Worm (Caenorhabditis elegans) whole organism, L4 larva: ENCODE measurements around the gene Y47D3A.31.

Source experiments
- D1046.2 ChIP-seq: fragments of 200-800 bp; sonication (Bioruptor generic); IDR thresholded peaks from 2 replicates; pipeline ENCODE4 v1.3.6; 2022; ENCODE audit warnings: missing genetic modification characterization, missing compliant biosample characterization
- F10B5.3 ChIP-seq: sonication (generic microtip); optimal IDR thresholded peaks from 2 replicates; lab custom pipeline; 2016; ENCODE audit warnings: mild to moderate bottlenecking, missing genetic modification characterization, missing compliant biosample characterization
- F26F4.8 ChIP-seq: fragments of 200-800 bp; sonication (Bioruptor generic); conservative IDR thresholded peaks from 2 replicates; pipeline ENCODE4 v1.3.6; 2022; ENCODE audit warnings: missing genetic modification characterization, missing compliant biosample characterization
- F37D6.2 ChIP-seq: sonication (generic microtip); optimal IDR thresholded peaks from 2 replicates; lab custom pipeline; 2016; ENCODE audit warnings: mild to moderate bottlenecking, missing genetic modification characterization, missing compliant biosample characterization
- F49E8.2 ChIP-seq: sonication (generic microtip); optimal IDR thresholded peaks from 2 replicates; lab custom pipeline; 2016; ENCODE audit warnings: missing compliant biosample characterization, mild to moderate bottlenecking, missing genetic modification characterization, borderline replicate concordance
- T20F7.1 ChIP-seq: fragments of 200-800 bp; sonication (Bioruptor generic); optimal IDR thresholded peaks from 2 replicates; lab custom pipeline; 2018; ENCODE audit warnings: mild to moderate bottlenecking, missing genetic modification characterization, missing compliant biosample characterization
- Y48G9A.11 ChIP-seq: fragments of 200-800 bp; sonication (Bioruptor generic); IDR thresholded peaks from 2 replicates; pipeline ENCODE4 v1.3.6; 2022; ENCODE audit warnings: missing genetic modification reagents, missing genetic modification characterization, missing compliant biosample characterization
- Y5F2A.4 ChIP-seq: fragments of 200-800 bp; sonication (Bioruptor generic); optimal IDR thresholded peaks from 2 replicates; lab custom pipeline; 2018; ENCODE audit warnings: mild to moderate bottlenecking, missing genetic modification characterization, missing compliant biosample characterization
- aha-1 ChIP-seq: fragments of 150-350 bp; peaks from one replicate; lab custom pipeline; 2014; ENCODE audit warnings: missing biosample characterization, missing genetic modification characterization
- attf-4 ChIP-seq: sonication (generic microtip); optimal IDR thresholded peaks from 3 replicates; lab custom pipeline; 2017; ENCODE audit warnings: missing biosample characterization, missing genetic modification characterization
- ceh-28 ChIP-seq: fragments of 150-350 bp; optimal IDR thresholded peaks from 2 replicates; lab custom pipeline; 2014; ENCODE audit warnings: missing biosample characterization, missing genetic modification reagents, missing genetic modification characterization
- ceh-44 ChIP-seq: fragments of 200-800 bp; sonication (Bioruptor generic); IDR thresholded peaks from 2 replicates; pipeline ENCODE4 v1.3.6; 2022; ENCODE audit warnings: missing genetic modification reagents, missing genetic modification characterization, missing compliant biosample characterization
- ceh-82 ChIP-seq: sonication (generic microtip); optimal IDR thresholded peaks from 2 replicates; lab custom pipeline; 2017; ENCODE audit warnings: missing biosample characterization, missing genetic modification characterization
- ctbp-1 ChIP-seq: fragments of 200-800 bp; sonication (Bioruptor generic); IDR thresholded peaks from 2 replicates; pipeline ENCODE4 v1.3.6; 2022; ENCODE audit warnings: missing genetic modification reagents, missing genetic modification characterization, missing compliant biosample characterization
- daf-12 ChIP-seq: fragments of 150-350 bp; optimal IDR thresholded peaks from 2 replicates; lab custom pipeline; 2014; ENCODE audit warnings: missing biosample characterization, missing genetic modification reagents, missing genetic modification characterization
- dmd-6 ChIP-seq: fragments of 200-800 bp; sonication (Bioruptor generic); IDR thresholded peaks from 2 replicates; pipeline ENCODE4 v1.3.6; 2022; ENCODE audit warnings: missing genetic modification reagents, missing genetic modification characterization, missing compliant biosample characterization
- dmd-8 ChIP-seq: fragments of 200-800 bp; sonication (Bioruptor generic); IDR thresholded peaks from 2 replicates; pipeline ENCODE4 v1.3.6; 2022; ENCODE audit warnings: missing genetic modification characterization, missing compliant biosample characterization
- duxl-1 ChIP-seq: sonication (generic microtip); optimal IDR thresholded peaks from 2 replicates; lab custom pipeline; 2016; ENCODE audit warnings: mild to moderate bottlenecking, missing genetic modification characterization, moderate library complexity, missing compliant biosample characterization; ENCODE audit not compliant: poor library complexity
- dve-1 ChIP-seq: sonication (generic microtip); optimal IDR thresholded peaks from 2 replicates; lab custom pipeline; 2017; ENCODE audit warnings: antibody characterized with exemption, mild to moderate bottlenecking, missing genetic modification characterization, missing compliant biosample characterization; ENCODE audit not compliant: insufficient read depth
- gei-8 ChIP-seq: fragments of 200-800 bp; sonication (Bioruptor generic); optimal IDR thresholded peaks from 2 replicates; lab custom pipeline; 2018; ENCODE audit warnings: mild to moderate bottlenecking, missing genetic modification characterization, missing compliant biosample characterization
- hif-1 ChIP-seq, 2 experiments: sonication (generic microtip); optimal IDR thresholded peaks; 2 replicates each; lab custom pipeline; 2016 to 2017; ENCODE audit warnings: missing compliant biosample characterization in 2 of 2, missing genetic modification characterization in 2 of 2, missing genetic modification reagents in 2 of 2, missing genotype in 2 of 2, mild to moderate bottlenecking in 1 of 2
- hlh-30 ChIP-seq: sonication (generic microtip); optimal IDR thresholded peaks from 2 replicates; lab custom pipeline; 2017; ENCODE audit warnings: antibody characterized with exemption, mild to moderate bottlenecking, missing genetic modification characterization, missing compliant biosample characterization; ENCODE audit not compliant: insufficient read depth
- hmg-1.1 ChIP-seq: fragments of 200-800 bp; sonication (Bioruptor generic); IDR thresholded peaks from 2 replicates; pipeline ENCODE4 v1.3.6; 2022; ENCODE audit warnings: missing genetic modification reagents, missing genetic modification characterization, missing compliant biosample characterization
- lim-7 ChIP-seq: fragments of 200-800 bp; sonication (Bioruptor generic); IDR thresholded peaks from 2 replicates; pipeline ENCODE4 v1.3.6; 2022; ENCODE audit warnings: missing genetic modification characterization, missing compliant biosample characterization
- lin-13 ChIP-seq: fragments of 150-350 bp; optimal IDR thresholded peaks from 2 replicates; lab custom pipeline; 2014; ENCODE audit warnings: missing biosample characterization, missing genetic modification reagents, missing genetic modification characterization
- lin-29 ChIP-seq: fragments of 200-800 bp; sonication (Bioruptor generic); IDR thresholded peaks from 2 replicates; pipeline ENCODE4 v1.3.6; 2022; ENCODE audit warnings: missing genetic modification reagents, missing genetic modification characterization, missing compliant biosample characterization
- madf-9 ChIP-seq: fragments of 200-800 bp; sonication (Bioruptor generic); conservative IDR thresholded peaks from 2 replicates; pipeline ENCODE4 v1.3.6; 2022; ENCODE audit warnings: missing genetic modification reagents, missing genetic modification characterization, missing compliant biosample characterization
- mdl-1 ChIP-seq, 2 experiments: fragments of 150-350 bp in 1 of 2; sonication (generic microtip) in 1 of 2; optimal IDR thresholded peaks; 2 replicates each; lab custom pipeline; 2014 to 2017; ENCODE audit warnings: missing biosample characterization in 2 of 2, missing genetic modification characterization in 2 of 2
- mdt-29 ChIP-seq: fragments of 200-800 bp; sonication (Bioruptor generic); IDR thresholded peaks from 2 replicates; pipeline ENCODE4 v1.3.6; 2022; ENCODE audit warnings: missing genetic modification reagents, missing genetic modification characterization, missing compliant biosample characterization
- mes-2 ChIP-seq: sonication (generic microtip); optimal IDR thresholded peaks from 2 replicates; lab custom pipeline; 2016; ENCODE audit warnings: missing genotype, mild to moderate bottlenecking, missing genetic modification characterization, missing compliant biosample characterization; ENCODE audit not compliant: poor library complexity, severe bottlenecking
- mxl-2 ChIP-seq: fragments of 200-800 bp; sonication (Bioruptor generic); conservative IDR thresholded peaks from 2 replicates; pipeline ENCODE4 v1.3.6; 2022; ENCODE audit warnings: missing genetic modification reagents, missing genetic modification characterization, missing compliant biosample characterization
- mxl-3 ChIP-seq: fragments of 200-800 bp; sonication (Bioruptor generic); optimal IDR thresholded peaks from 2 replicates; lab custom pipeline; 2018; ENCODE audit warnings: mild to moderate bottlenecking, missing genetic modification characterization, missing compliant biosample characterization
- nhr-102 ChIP-seq: sonication (generic microtip); optimal IDR thresholded peaks from 2 replicates; lab custom pipeline; 2016; ENCODE audit warnings: mild to moderate bottlenecking, missing genetic modification characterization, moderate library complexity, missing compliant biosample characterization
- nhr-25 ChIP-seq: sonication (generic microtip); optimal IDR thresholded peaks from 2 replicates; lab custom pipeline; 2017; ENCODE audit warnings: missing genetic modification characterization, mild to moderate bottlenecking, missing compliant biosample characterization, antibody characterized with exemption, moderate library complexity, borderline replicate concordance; ENCODE audit not compliant: insufficient read depth
- nhr-41 ChIP-seq: fragments of 200-800 bp; sonication (Bioruptor generic); IDR thresholded peaks from 2 replicates; pipeline ENCODE4 v1.3.6; 2022; ENCODE audit warnings: missing genetic modification reagents, missing genetic modification characterization, missing compliant biosample characterization
- nhr-42 ChIP-seq: fragments of 200-800 bp; sonication (Bioruptor generic); IDR thresholded peaks from 2 replicates; pipeline ENCODE4 v1.3.6; 2022; ENCODE audit warnings: missing genetic modification characterization, missing compliant biosample characterization
- nhr-48 ChIP-seq: sonication (generic microtip); optimal IDR thresholded peaks from 2 replicates; lab custom pipeline; 2016; ENCODE audit warnings: mild to moderate bottlenecking, missing genetic modification characterization, missing compliant biosample characterization
- nhr-6 ChIP-seq: fragments of 150-350 bp; optimal IDR thresholded peaks from 2 replicates; lab custom pipeline; 2014; ENCODE audit warnings: missing biosample characterization, missing genetic modification characterization
- rbr-2 ChIP-seq: sonication (generic microtip); optimal IDR thresholded peaks from 2 replicates; lab custom pipeline; 2016; ENCODE audit warnings: missing genotype, missing genetic modification characterization, missing compliant biosample characterization
- sdz-12 ChIP-seq: fragments of 200-800 bp; sonication (Bioruptor generic); optimal IDR thresholded peaks from 2 replicates; lab custom pipeline; 2018; ENCODE audit warnings: mild to moderate bottlenecking, missing genetic modification characterization, missing compliant biosample characterization
- snpc-1.2 ChIP-seq: fragments of 200-800 bp; sonication (Bioruptor generic); IDR thresholded peaks from 2 replicates; pipeline ENCODE4 v1.3.6; 2022; ENCODE audit warnings: missing genetic modification reagents, missing genetic modification characterization, missing compliant biosample characterization
- snpc-4 ChIP-seq: fragments of 150-350 bp; optimal IDR thresholded peaks from 2 replicates; lab custom pipeline; 2014; ENCODE audit warnings: missing biosample characterization, missing genetic modification characterization
- spr-1 ChIP-seq: sonication (generic microtip); optimal IDR thresholded peaks from 2 replicates; lab custom pipeline; 2016; ENCODE audit warnings: mild to moderate bottlenecking, missing genetic modification characterization, missing compliant biosample characterization
- unc-130 ChIP-seq: sonication (generic microtip); optimal IDR thresholded peaks from 2 replicates; lab custom pipeline; 2016; ENCODE audit warnings: missing genetic modification reagents, missing genetic modification characterization, missing compliant biosample characterization
- vab-7 ChIP-seq: fragments of 200-800 bp; sonication (Bioruptor generic); IDR thresholded peaks from 2 replicates; pipeline ENCODE4 v1.3.6; 2022; ENCODE audit warnings: missing genetic modification reagents, missing genetic modification characterization, missing compliant biosample characterization
- zfp-3 ChIP-seq: fragments of 200-800 bp; sonication (Bioruptor generic); conservative IDR thresholded peaks from 2 replicates; pipeline ENCODE4 v1.3.6; 2022; ENCODE audit warnings: missing genetic modification reagents, missing genetic modification characterization, missing compliant biosample characterization
- zip-2 ChIP-seq: fragments of 150-350 bp; optimal IDR thresholded peaks from 2 replicates; lab custom pipeline; 2014; ENCODE audit warnings: missing biosample characterization, missing genetic modification characterization
- ztf-11 ChIP-seq: fragments of 150-350 bp; optimal IDR thresholded peaks from 2 replicates; lab custom pipeline; 2014; ENCODE audit warnings: missing biosample characterization, missing genetic modification characterization

The Y47D3A.31 gene

ce11 chrIII:11157099-11157498 lies at the start of gene Y47D3A.31:
Gene Y47D3A.31 (minus strand): TSS chrIII:11157199.
- TF ChIP-seq zip-2, result no peak
- TF ChIP-seq dmd-6 (GFP tag; lab: Robert Waterston, UW), result no peak
- no peak for TF ChIP-seq mxl-3 (GFP tag; lab: Kevin White, UChicago)
- TF ChIP-seq lim-7 (GFP tag; lab: Robert Waterston, UW), result no peak
- TF ChIP-seq hmg-1.1 (GFP tag; lab: Robert Waterston, UW), result no peak
- TF ChIP-seq lin-13, result no peak
- TF ChIP-seq D1046.2 (GFP tag; lab: Robert Waterston, UW), result no peak
- TF ChIP-seq dve-1 (tag; lab: Kevin White, UChicago), result no peak
- no peak for TF ChIP-seq ceh-28 (tag; lab: Kevin White, UChicago)
- no peak for TF ChIP-seq nhr-42 (GFP tag; lab: Robert Waterston, UW)
- no peak for TF ChIP-seq lin-29 (GFP tag; lab: Robert Waterston, UW)
- no peak for TF ChIP-seq hlh-30 (tag; lab: Kevin White, UChicago)
- no peak for TF ChIP-seq attf-4 (tag; lab: Kevin White, UChicago)
- TF ChIP-seq vab-7 (GFP tag; lab: Robert Waterston, UW), result no peak
- no peak for TF ChIP-seq Y48G9A.11 (GFP tag; lab: Robert Waterston, UW)

ce11 chrIII:11202992-11203391 lies 46.0 kb upstream of the Y47D3A.31 start:
- TF ChIP-seq nhr-6 (tag; lab: Kevin White, UChicago), result no peak
- TF ChIP-seq F10B5.3, result no peak
- TF ChIP-seq dmd-8 (GFP tag; lab: Robert Waterston, UW), result no peak
- no peak for TF ChIP-seq snpc-1.2 (GFP tag; lab: Robert Waterston, UW)
- no peak for TF ChIP-seq madf-9 (GFP tag; lab: Robert Waterston, UW)
- TF ChIP-seq snpc-4 (tag; lab: Kevin White, UChicago), result no peak
- TF ChIP-seq hif-1 (tag; optimal IDR thresholded peaks at IDR 0.05; lab: Kevin White, UChicago), result peak in 1 of 2 experiments; percentile 34
- no peak for TF ChIP-seq zfp-3 (GFP tag; lab: Robert Waterston, UW)
- TF ChIP-seq spr-1 (tag; lab: Kevin White, UChicago), result no peak
- no peak for TF ChIP-seq ceh-44
- no peak for TF ChIP-seq lin-29 (GFP tag; lab: Robert Waterston, UW)
- no peak for TF ChIP-seq duxl-1 (tag; lab: Kevin White, UChicago)
- no peak for TF ChIP-seq nhr-42 (GFP tag; lab: Robert Waterston, UW)
- no peak for TF ChIP-seq sdz-12 (GFP tag; lab: Kevin White, UChicago)
- peak; percentile 11 for TF ChIP-seq mes-2 (tag; lab: Kevin White, UChicago)
- no peak for TF ChIP-seq nhr-25 (tag; lab: Kevin White, UChicago)
- peak; percentile 97 for TF ChIP-seq aha-1 (tag; lab: Kevin White, UChicago)
- peak; percentile 36 for TF ChIP-seq mxl-3 (GFP tag; lab: Kevin White, UChicago)
- peak; percentile 76 for TF ChIP-seq ctbp-1 (GFP tag; lab: Robert Waterston, UW)
- TF ChIP-seq gei-8 (GFP tag; lab: Kevin White, UChicago), result no peak
- TF ChIP-seq mdt-29 (GFP tag; lab: Robert Waterston, UW), result no peak
- 0 out of 2 replicates have a peak, but pooled peaks have one; percentile 39 for TF ChIP-seq lim-7 (GFP tag; lab: Robert Waterston, UW)
- no peak for TF ChIP-seq mxl-2 (GFP tag; lab: Robert Waterston, UW)
- TF ChIP-seq zip-2, result no peak
- TF ChIP-seq F49E8.2 (tag; lab: Kevin White, UChicago), result no peak
- TF ChIP-seq mdl-1 (tag; optimal IDR thresholded peaks at IDR 0.05; lab: Kevin White, UChicago), result peak in 1 of 2 experiments; percentile 41
- no peak for TF ChIP-seq vab-7 (GFP tag; lab: Robert Waterston, UW)
- no peak for TF ChIP-seq ceh-82 (tag; lab: Kevin White, UChicago)
- no peak for TF ChIP-seq nhr-41 (GFP tag; lab: Robert Waterston, UW)
- no peak for TF ChIP-seq attf-4 (tag; lab: Kevin White, UChicago)
- TF ChIP-seq Y48G9A.11 (GFP tag; lab: Robert Waterston, UW), result no peak
- TF ChIP-seq rbr-2 (tag; lab: Kevin White, UChicago), result peak; percentile 36
- TF ChIP-seq nhr-48, result no peak
- no peak for TF ChIP-seq ztf-11 (tag; lab: Kevin White, UChicago)
- no peak for TF ChIP-seq unc-130 (GFP tag; lab: Kevin White, UChicago)
- TF ChIP-seq nhr-102 (tag; lab: Kevin White, UChicago), result no peak
- TF ChIP-seq T20F7.1 (GFP tag; lab: Kevin White, UChicago), result no peak
- TF ChIP-seq daf-12 (tag; lab: Kevin White, UChicago), result no peak
- TF ChIP-seq F37D6.2 (tag; lab: Kevin White, UChicago), result peak; percentile 42
- no peak for TF ChIP-seq Y5F2A.4 (GFP tag; lab: Kevin White, UChicago)
- no peak for TF ChIP-seq F26F4.8 (GFP tag; lab: Robert Waterston, UW)
